Fruit fly (Drosophila melanogaster) whole organism, embryonic: ENCODE results near the gene HtrA2.

Experiments
- B-H1 ChIP-seq: fragments of 200-800 bp; sonication (Bioruptor generic); IDR thresholded peaks from 3 replicates; pipeline ENCODE4 v1.3.6; 2022; ENCODE audit warnings: missing biosample characterization, missing genetic modification characterization
- CG11504 ChIP-seq: fragments of 200-800 bp; sonication (Bioruptor generic); optimal IDR thresholded peaks from 3 replicates; lab custom pipeline; 2019; ENCODE audit warnings: missing biosample characterization, mild to moderate bottlenecking, missing genetic modification characterization, moderate library complexity
- CG11723 ChIP-seq: fragments of 200-800 bp; sonication (Bioruptor generic); optimal IDR thresholded peaks from 2 replicates; lab custom pipeline; 2017; ENCODE audit warnings: missing biosample characterization, mild to moderate bottlenecking, missing genetic modification characterization
- CG15011 ChIP-seq: fragments of 200-800 bp; sonication (Bioruptor generic); optimal IDR thresholded peaks from 3 replicates; lab custom pipeline; 2018; ENCODE audit warnings: missing biosample characterization, mild to moderate bottlenecking, missing genetic modification characterization
- CG15073 ChIP-seq: fragments of 200-800 bp; sonication (Bioruptor generic); optimal IDR thresholded peaks from 2 replicates; lab custom pipeline; 2016; ENCODE audit warnings: missing biosample characterization, missing genetic modification characterization
- CG16779 ChIP-seq: fragments of 200-800 bp; sonication (Bioruptor generic); IDR thresholded peaks from 2 replicates; pipeline ENCODE4 v1.3.6; 2022; ENCODE audit warnings: missing biosample characterization, missing genetic modification characterization
- CG17328 ChIP-seq: fragments of 200-800 bp; sonication (Bioruptor generic); IDR thresholded peaks from 2 replicates; pipeline ENCODE4 v1.3.6; 2022; ENCODE audit warnings: missing biosample characterization, missing genetic modification characterization
- CG2875 ChIP-seq: fragments of 200-800 bp; sonication (Bioruptor generic); optimal IDR thresholded peaks from 2 replicates; lab custom pipeline; 2017; ENCODE audit warnings: missing biosample characterization, mild to moderate bottlenecking, missing genetic modification characterization, missing genetic modification reagents
- CG30020 ChIP-seq: fragments of 200-800 bp; optimal IDR thresholded peaks from 2 replicates; lab custom pipeline; 2019; ENCODE audit warnings: missing biosample characterization, mild to moderate bottlenecking, missing genetic modification characterization, moderate library complexity
- CG4282 ChIP-seq: fragments of 200-800 bp; sonication (Bioruptor generic); optimal IDR thresholded peaks from 2 replicates; lab custom pipeline; 2016; ENCODE audit warnings: missing biosample characterization, missing genetic modification characterization
- CG6683 ChIP-seq: fragments of 200-800 bp; sonication (Bioruptor generic); optimal IDR thresholded peaks from 2 replicates; lab custom pipeline; 2017; ENCODE audit warnings: missing biosample characterization, mild to moderate bottlenecking, missing genetic modification characterization, missing genetic modification reagents
- CG6689 ChIP-seq: fragments of 200-800 bp; sonication (Bioruptor generic); IDR thresholded peaks from 2 replicates; pipeline ENCODE4 v1.3.6; 2022; ENCODE audit warnings: missing biosample characterization, missing genetic modification characterization
- CG7357 ChIP-seq: fragments of 200-800 bp; sonication (Bioruptor generic); IDR thresholded peaks from 3 replicates; pipeline ENCODE4 v1.3.6; 2022; ENCODE audit warnings: missing biosample characterization, missing genetic modification characterization
- CG7786 ChIP-seq: fragments of 200-800 bp; sonication (Bioruptor generic); optimal IDR thresholded peaks from 2 replicates; lab custom pipeline; 2016; ENCODE audit warnings: missing biosample characterization, missing genetic modification characterization
- CG8478 ChIP-seq: fragments of >200 bp; optimal IDR thresholded peaks from 2 replicates; lab custom pipeline; 2018
- CG8765 ChIP-seq: fragments of 200-800 bp; sonication (Bioruptor generic); IDR thresholded peaks from 2 replicates; pipeline ENCODE4 v1.3.6; 2022; ENCODE audit warnings: missing biosample characterization, missing genetic modification characterization
- CG9437 ChIP-seq: fragments of 200-800 bp; sonication (Bioruptor generic); optimal IDR thresholded peaks from 2 replicates; lab custom pipeline; 2018; ENCODE audit warnings: missing biosample characterization, mild to moderate bottlenecking, missing genetic modification characterization
- CG9932 ChIP-seq: fragments of 200-800 bp; sonication (Bioruptor generic); IDR thresholded peaks from 2 replicates; pipeline ENCODE4 v1.3.6; 2022; ENCODE audit warnings: missing biosample characterization, missing genetic modification characterization
- Dfd ChIP-seq, 2 experiments: fragments of >200 bp; optimal IDR thresholded peaks; 2 replicates each; lab custom pipeline; 2017; ENCODE audit warnings: missing biosample characterization in 2 of 2, missing genetic modification characterization in 2 of 2
- E2f2 ChIP-seq: fragments of 200-800 bp; sonication (Bioruptor generic); IDR thresholded peaks from 2 replicates; pipeline ENCODE4 v1.3.6; 2022; ENCODE audit warnings: missing biosample characterization, missing genetic modification characterization
- H15 ChIP-seq: fragments of 200-800 bp; sonication (Bioruptor generic); IDR thresholded peaks from 3 replicates; pipeline ENCODE4 v1.3.6; 2022; ENCODE audit warnings: missing biosample characterization, missing genetic modification characterization
- Hr51 ChIP-seq, 2 experiments: fragments of 200-800 bp; sonication (Bioruptor generic); optimal IDR thresholded peaks; 2 replicates in 1 of 2; 3 replicates in 1 of 2; lab custom pipeline; 2016 to 2018; ENCODE audit warnings: missing biosample characterization in 2 of 2, missing genetic modification characterization in 2 of 2, mild to moderate bottlenecking in 1 of 2, moderate library complexity in 1 of 2
- Myb ChIP-seq: fragments of 200-800 bp; sonication (Bioruptor generic); optimal IDR thresholded peaks from 2 replicates; lab custom pipeline; 2016; ENCODE audit warnings: missing biosample characterization, missing genetic modification characterization
- Nf-YC ChIP-seq: fragments of 200-800 bp; optimal IDR thresholded peaks from 3 replicates; lab custom pipeline; 2019; ENCODE audit warnings: missing biosample characterization, mild to moderate bottlenecking, missing genetic modification characterization, moderate library complexity
- Poxn ChIP-seq: fragments of 200-800 bp; sonication (Bioruptor generic); IDR thresholded peaks from 2 replicates; pipeline ENCODE4 v1.3.6; 2022; ENCODE audit warnings: missing biosample characterization, missing genetic modification characterization
- Spps ChIP-seq: fragments of 200-800 bp; sonication (Bioruptor generic); optimal IDR thresholded peaks from 2 replicates; lab custom pipeline; 2018; ENCODE audit warnings: missing biosample characterization, mild to moderate bottlenecking, missing genetic modification characterization
- Stat92E ChIP-seq, 3 experiments: fragments of >200 bp in 2 of 3; fragments of 200-800 bp in 1 of 3; sonication (Bioruptor generic) in 1 of 3; optimal IDR thresholded peaks; 2 replicates each; lab custom pipeline; 2017 to 2019; ENCODE audit warnings: missing biosample characterization in 3 of 3, missing genetic modification characterization in 3 of 3, mild to moderate bottlenecking in 1 of 3, moderate library complexity in 1 of 3
- Usf ChIP-seq: fragments of 200-800 bp; sonication (Bioruptor generic); optimal IDR thresholded peaks from 2 replicates; lab custom pipeline; 2017; ENCODE audit warnings: missing genotype, missing biosample characterization, missing genetic modification characterization
- Xbp1 ChIP-seq: fragments of 200-800 bp; sonication (Bioruptor generic); optimal IDR thresholded peaks from 3 replicates; lab custom pipeline; 2016; ENCODE audit warnings: missing biosample characterization, mild to moderate bottlenecking, missing genetic modification characterization
- abd-A ChIP-seq: fragments of 200-800 bp; sonication (Bioruptor generic); optimal IDR thresholded peaks from 3 replicates; lab custom pipeline; 2019; ENCODE audit warnings: missing biosample characterization, mild to moderate bottlenecking, missing genetic modification characterization, moderate library complexity
- amos ChIP-seq: fragments of 200-800 bp; sonication (Bioruptor generic); IDR thresholded peaks from 2 replicates; pipeline ENCODE4 v1.3.6; 2022; ENCODE audit warnings: missing biosample characterization, missing genetic modification characterization; ENCODE audit not compliant: partially characterized antibody
- bab2 ChIP-seq: fragments of 200-800 bp; sonication (Bioruptor generic); optimal IDR thresholded peaks from 2 replicates; lab custom pipeline; 2016; ENCODE audit warnings: missing biosample characterization, missing genetic modification characterization
- cad ChIP-seq: fragments of >200 bp; optimal IDR thresholded peaks from 2 replicates; lab custom pipeline; 2017; ENCODE audit warnings: missing biosample characterization, missing genetic modification characterization
- gem ChIP-seq: fragments of 200-800 bp; sonication (Bioruptor generic); optimal IDR thresholded peaks from 2 replicates; lab custom pipeline; 2019; ENCODE audit warnings: missing biosample characterization, mild to moderate bottlenecking, missing genetic modification characterization, moderate library complexity
- gt ChIP-seq: fragments of 200-800 bp; sonication (Bioruptor generic); IDR thresholded peaks from 2 replicates; pipeline ENCODE4 v1.3.6; 2022; ENCODE audit warnings: missing biosample characterization, missing genetic modification characterization
- inv ChIP-seq: fragments of 200-800 bp; sonication (Bioruptor generic); IDR thresholded peaks from 2 replicates; pipeline ENCODE4 v1.3.6; 2022; ENCODE audit warnings: missing biosample characterization, missing genetic modification characterization; ENCODE audit not compliant: partially characterized antibody
- jumu ChIP-seq: fragments of 200-800 bp; sonication (Bioruptor generic); optimal IDR thresholded peaks from 3 replicates; lab custom pipeline; 2016; ENCODE audit warnings: missing biosample characterization, missing genetic modification characterization
- klu ChIP-seq: fragments of 200-800 bp; sonication (Bioruptor generic); IDR thresholded peaks from 2 replicates; pipeline ENCODE4 v1.3.6; 2022; ENCODE audit warnings: missing biosample characterization, missing genetic modification characterization
- mam ChIP-seq: fragments of 200-800 bp; sonication (Bioruptor generic); optimal IDR thresholded peaks from 3 replicates; lab custom pipeline; 2016; ENCODE audit warnings: missing biosample characterization, missing genetic modification characterization
- oc ChIP-seq: fragments of 200-800 bp; sonication (Bioruptor generic); optimal IDR thresholded peaks from 2 replicates; lab custom pipeline; 2018; ENCODE audit warnings: missing biosample characterization, mild to moderate bottlenecking, missing genetic modification characterization, moderate library complexity
- org-1 ChIP-seq: fragments of 200-800 bp; sonication (Bioruptor generic); optimal IDR thresholded peaks from 2 replicates; lab custom pipeline; 2017; ENCODE audit warnings: missing biosample characterization, missing genetic modification characterization
- pita ChIP-seq: fragments of 200-800 bp; sonication (Bioruptor generic); optimal IDR thresholded peaks from 2 replicates; lab custom pipeline; 2017; ENCODE audit warnings: missing biosample characterization, mild to moderate bottlenecking, missing genetic modification characterization
- run ChIP-seq: fragments of 200-800 bp; sonication (Bioruptor generic); optimal IDR thresholded peaks from 3 replicates; lab custom pipeline; 2018; ENCODE audit warnings: missing biosample characterization, mild to moderate bottlenecking, missing genetic modification characterization
- slp2 ChIP-seq: fragments of 200-800 bp; sonication (Bioruptor generic); optimal IDR thresholded peaks from 2 replicates; lab custom pipeline; 2016; ENCODE audit warnings: missing biosample characterization, missing genetic modification characterization
- tgo ChIP-seq: fragments of 200-800 bp; sonication (Bioruptor generic); IDR thresholded peaks from 3 replicates; pipeline ENCODE4 v1.3.6; 2022; ENCODE audit warnings: missing biosample characterization, missing genetic modification characterization
- tna ChIP-seq: fragments of 200-800 bp; sonication (Bioruptor generic); IDR thresholded peaks from 2 replicates; pipeline ENCODE4 v1.3.6; 2022; ENCODE audit warnings: missing biosample characterization, missing genetic modification characterization; ENCODE audit not compliant: partially characterized antibody
- trem ChIP-seq: fragments of 200-800 bp; optimal IDR thresholded peaks from 3 replicates; lab custom pipeline; 2019; ENCODE audit warnings: missing biosample characterization, mild to moderate bottlenecking, missing genetic modification characterization, moderate library complexity
- vnd ChIP-seq: fragments of 200-800 bp; sonication (Bioruptor generic); IDR thresholded peaks from 3 replicates; pipeline ENCODE4 v1.3.6; 2022; ENCODE audit warnings: missing biosample characterization, missing genetic modification characterization; ENCODE audit not compliant: partially characterized antibody
- zen ChIP-seq: fragments of 200-800 bp; sonication (Bioruptor generic); optimal IDR thresholded peaks from 3 replicates; lab custom pipeline; 2018; ENCODE audit warnings: missing biosample characterization, mild to moderate bottlenecking, missing genetic modification characterization, moderate library complexity

Gene HtrA2

dm6 chr3R:14511123-14511908 lies at the start of gene HtrA2, which contains the start of gene mRpL11 (continued):
- TF ChIP-seq CG4282 (GFP tag; lab: Kevin White, UChicago) (no peak), E2f2 (GFP tag; lab: Robert Waterston, UW) (peak; percentile 58), CG2875 (GFP tag; lab: Kevin White, UChicago) (peak; percentile 5), cad (GFP tag; lab: Kevin White, UChicago) (no peak), vnd (GFP tag; lab: Robert Waterston, UW) (0 out of 3 replicates have a peak, but pooled peaks have one; percentile 35), inv (GFP tag; lab: Robert Waterston, UW) (0 out of 2 replicates have a peak, but pooled peaks have one; percentile 20), Poxn (GFP tag; lab: Robert Waterston, UW) (no peak), Spps (tag; lab: Kevin White, UChicago) (no peak), Myb (peak; percentile 73), pita (GFP tag; lab: Kevin White, UChicago) (no peak), zen (tag; lab: Kevin White, UChicago) (peak; percentile 71), gt (no peak), jumu (GFP tag; lab: Kevin White, UChicago) (no peak), Stat92E (GFP tag; optimal IDR thresholded peaks at IDR 0.05; lab: Kevin White, UChicago) (no peak), mam (GFP tag; lab: Kevin White, UChicago) (peak; percentile 83), bab2 (GFP tag; lab: Kevin White, UChicago) (peak; percentile 66), CG17328 (GFP tag; lab: Robert Waterston, UW) (no peak), tna (GFP tag; lab: Robert Waterston, UW) (no peak), trem (peak; percentile 58), slp2 (GFP tag; lab: Kevin White, UChicago) (peak; percentile 62), CG9932 (GFP tag; lab: Robert Waterston, UW) (peak; percentile 84), Nf-YC (tag; lab: Kevin White, UChicago) (no peak), CG6683 (GFP tag; lab: Kevin White, UChicago) (no peak), CG15011 (GFP tag; lab: Kevin White, UChicago) (no peak), abd-A (no peak), amos (GFP tag; lab: Robert Waterston, UW) (peak; percentile 55), B-H1 (GFP tag; lab: Robert Waterston, UW) (no peak), CG9437 (GFP tag; lab: Kevin White, UChicago) (peak; percentile 25), klu (GFP tag; lab: Robert Waterston, UW) (peak; percentile 21; the same call in 1 of the 2 replicates), CG11723 (GFP tag; lab: Kevin White, UChicago) (no peak), CG7786 (GFP tag; lab: Kevin White, UChicago) (peak; percentile 66), Hr51 (GFP tag; optimal IDR thresholded peaks at IDR 0.05; lab: Kevin White, UChicago) (peak in 1 of 2 experiments; percentile 79), run (tag; lab: Kevin White, UChicago) (no peak), CG11504 (peak; percentile 71), oc (tag; lab: Kevin White, UChicago) (no peak), CG7357 (peak; percentile 52; the same call in 1 of the 3 replicates), CG6689 (GFP tag; lab: Robert Waterston, UW) (no peak), Xbp1 (GFP tag; lab: Kevin White, UChicago) (peak; percentile 64), CG16779 (GFP tag; lab: Robert Waterston, UW) (no peak), CG15073 (GFP tag; lab: Kevin White, UChicago) (no peak), CG8765 (GFP tag; lab: Robert Waterston, UW) (0 out of 2 replicates have a peak, but pooled peaks have one; percentile 17), tgo (GFP tag; lab: Robert Waterston, UW) (peak; percentile 55), org-1 (no peak), Dfd (GFP tag; optimal IDR thresholded peaks at IDR 0.05; lab: Kevin White, UChicago) (no peak), CG30020 (tag; lab: Kevin White, UChicago) (peak; percentile 54), gem (peak; percentile 74), H15 (GFP tag; lab: Robert Waterston, UW) (no peak), Usf (peak; percentile 50), CG8478 (lab: Kevin White, UChicago) (no peak)
